Worm (Caenorhabditis elegans): Measurements from ENCODE around the gene srbc-65.
A peak's percentile ranks its signal among the peaks of the same experiment; 100 is the strongest.

The srbc-65 gene

DNA sequence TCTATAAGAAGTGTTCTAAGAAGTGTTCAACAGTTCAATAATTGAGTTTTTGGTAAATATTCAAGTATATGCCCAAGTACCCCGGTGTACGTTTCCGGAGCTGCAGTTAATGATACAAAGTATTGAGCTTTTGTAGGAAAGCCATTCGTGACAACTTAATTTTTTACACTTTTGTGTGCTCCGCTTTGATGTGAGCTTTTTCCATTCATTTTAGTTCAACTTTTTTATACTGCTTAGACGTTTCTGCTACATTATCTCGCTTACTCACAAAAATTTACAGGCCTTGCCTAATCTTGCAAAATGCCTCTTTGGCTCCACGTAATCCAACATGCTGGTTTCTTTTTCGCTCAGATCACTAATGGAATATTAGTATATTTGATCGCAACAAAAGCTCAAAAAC lies 25.1 kb downstream of the srbc-65 start, which contains the start of gene str-151 (continued):
- TF ChIP-seq zfp-3 (GFP tag; conservative IDR thresholded peaks at IDR 0.05) (no peak), Y105C5A.15 (GFP tag; IDR thresholded peaks at IDR 0.05) (no peak)

- TF ChIP-seq ceh-82 (tag; optimal IDR thresholded peaks at IDR 0.05) (no peak), R02D3.7 (tag; optimal IDR thresholded peaks at IDR 0.05) (no peak), ztf-11 (tag; optimal IDR thresholded peaks at IDR 0.05) (no peak), attf-4 (tag; optimal IDR thresholded peaks at IDR 0.05) (no peak), zip-2 (tag; optimal IDR thresholded peaks at IDR 0.05) (no peak), zag-1 (tag; optimal IDR thresholded peaks at IDR 0.05) (no peak), set-16 (GFP tag; IDR thresholded peaks at IDR 0.05) (no peak)
Measured at ce11 chrV:16580424-16580823, 29.6 kb downstream of the srbc-65 start, which contains the start of gene nhr-271. nhr-271 (minus strand) TSS chrV:16580524.

DNA sequence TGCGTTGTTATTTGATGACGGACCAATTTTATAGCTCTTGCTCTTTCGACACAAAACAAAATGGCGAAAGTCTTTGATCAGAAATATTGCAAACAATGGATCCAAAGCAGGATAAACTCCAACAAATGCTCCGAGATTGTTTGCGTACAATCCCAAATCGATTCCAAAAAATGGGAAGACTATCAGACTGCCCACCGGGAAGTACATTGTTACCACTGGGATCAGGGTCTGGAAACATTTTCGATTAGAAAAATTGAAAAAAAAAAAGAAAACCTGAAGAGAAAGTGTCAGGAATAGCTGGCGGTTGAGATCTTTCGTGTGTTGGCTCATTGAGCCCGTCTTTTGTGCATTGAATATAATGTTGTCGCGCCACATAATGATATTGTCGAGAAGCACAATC lies 30.3 kb downstream of the srbc-65 start:
- TF ChIP-seq lin-13 (GFP tag; optimal IDR thresholded peaks at IDR 0.05) (no peak), skn-1 (tag; optimal IDR thresholded peaks at IDR 0.05) (no peak), mxl-3 (GFP tag; optimal IDR thresholded peaks at IDR 0.05) (no peak), aha-1 (tag) (peak; percentile 46), Y75B8A.6 (GFP tag; IDR thresholded peaks at IDR 0.05) (no peak)

DNA sequence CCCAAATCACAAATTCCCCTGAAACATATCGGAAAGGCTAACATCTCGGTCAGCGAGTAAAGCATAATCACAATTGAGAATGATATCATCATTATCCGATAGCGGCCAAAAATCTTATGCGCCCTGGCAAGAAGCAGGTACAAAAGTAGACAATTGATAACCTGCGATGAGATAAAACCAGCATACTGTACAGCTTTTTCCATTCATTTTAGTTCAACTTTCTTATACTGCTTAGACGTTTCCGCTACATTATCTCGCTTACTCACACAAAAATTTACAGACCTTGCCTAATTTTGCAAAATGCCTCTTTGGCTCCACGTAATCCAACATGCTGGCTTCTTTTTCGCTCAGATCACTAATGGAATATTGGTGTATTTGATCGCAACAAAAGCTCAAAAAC lies 32.2 kb downstream of the srbc-65 start, which contains the start of gene str-150:
TSS of gene str-150 (plus strand) at position 301 of the 400 bp plus-strand sequence.
- TF ChIP-seq F10B5.3 (tag; optimal IDR thresholded peaks at IDR 0.05) = no peak
- TF ChIP-seq unc-130 (GFP tag; optimal IDR thresholded peaks at IDR 0.05) = no peak
- no peak for TF ChIP-seq hif-1 (tag; optimal IDR thresholded peaks at IDR 0.05)
- no peak for TF ChIP-seq T26A8.4 (GFP tag; IDR thresholded peaks at IDR 0.05)
- TF ChIP-seq zfp-2 (tag; optimal IDR thresholded peaks at IDR 0.05) = no peak
- TF ChIP-seq T20F7.1 (GFP tag; optimal IDR thresholded peaks at IDR 0.05) = no peak
- TF ChIP-seq rbr-2 (tag; optimal IDR thresholded peaks at IDR 0.05) = no peak
- no peak for TF ChIP-seq dmd-8 (GFP tag; IDR thresholded peaks at IDR 0.05)
- TF ChIP-seq D1046.2 (GFP tag; IDR thresholded peaks at IDR 0.05) = no peak
- no peak for TF ChIP-seq aly-2 (tag; optimal IDR thresholded peaks at IDR 0.05)
- TF ChIP-seq lin-15B (tag; optimal IDR thresholded peaks at IDR 0.05) = no peak
- no peak for TF ChIP-seq aha-1 (tag)
- TF ChIP-seq ceh-32 (tag; optimal IDR thresholded peaks at IDR 0.05; ENCODE audit: poor library complexity) = no peak
- no peak for TF ChIP-seq attf-4 (tag; optimal IDR thresholded peaks at IDR 0.05)
- no peak for TF ChIP-seq ceh-82 (tag; optimal IDR thresholded peaks at IDR 0.05)

- TF ChIP-seq hmg-1.1 (GFP tag; IDR thresholded peaks at IDR 0.05) (no peak), jun-1 (tag; optimal IDR thresholded peaks at IDR 0.05) (no peak), dmd-9 (GFP tag; IDR thresholded peaks at IDR 0.05) (no peak), T20F7.1 (GFP tag; optimal IDR thresholded peaks at IDR 0.05) (no peak), ztf-11 (tag; optimal IDR thresholded peaks at IDR 0.05) (no peak), php-3 (GFP tag; IDR thresholded peaks at IDR 0.05) (no peak), cey-2 (tag; optimal IDR thresholded peaks at IDR 0.05; ENCODE audit: borderline replicate concordance, insufficient read depth) (no peak), nhr-76 (tag; optimal IDR thresholded peaks at IDR 0.05) (no peak), hif-1 (tag; optimal IDR thresholded peaks at IDR 0.05) (no peak), lin-29 (GFP tag; IDR thresholded peaks at IDR 0.05) (no peak), nhr-48 (tag; optimal IDR thresholded peaks at IDR 0.05) (no peak), ZK546.5 (tag; optimal IDR thresholded peaks at IDR 0.05) (no peak), unc-130 (GFP tag; optimal IDR thresholded peaks at IDR 0.05) (no peak), dpl-1 (GFP tag; optimal IDR thresholded peaks at IDR 0.05) (no peak), F37D6.2 (tag; optimal IDR thresholded peaks at IDR 0.05) (no peak), mxl-3 (GFP tag; optimal IDR thresholded peaks at IDR 0.05) (no peak)
Measured at ce11 chrV:16588428-16588827, 37.6 kb downstream of the srbc-65 start, which contains the start of gene srw-73. srw-73 (minus strand) TSS chrV:16588528.
